Fruit fly (Drosophila melanogaster): ENCODE measurements around the gene CG7443.

- TF ChIP-seq CG10631 (GFP tag; optimal IDR thresholded peaks at IDR 0.05) (no peak), CG1621 (tag; optimal IDR thresholded peaks at IDR 0.05) (no peak), Ets96B (tag; optimal IDR thresholded peaks at IDR 0.05) (no peak), Eip75B (GFP tag; optimal IDR thresholded peaks at IDR 0.05) (no peak), eg (GFP tag; IDR thresholded peaks at IDR 0.05) (peak; percentile 85), CG6792 (GFP tag; optimal IDR thresholded peaks at IDR 0.05) (peak; percentile 8), pdm3 (GFP tag; optimal IDR thresholded peaks at IDR 0.05) (peak; percentile 44), spab (GFP tag; optimal IDR thresholded peaks at IDR 0.05) (no peak)
Measured at dm6 chr3R:8354458-8354857, 30.3 kb downstream of the CG7443 start.

Measured in whole organism, prepupa.